Worm (Caenorhabditis elegans) whole organism, L1 larva: ENCODE data around the gene C27F2.4.

Experiments used
- alr-1 ChIP-seq: fragments of 200-800 bp; sonication (Bioruptor generic); optimal IDR thresholded peaks from 2 replicates; lab custom pipeline; 2018; ENCODE audit warnings: borderline replicate concordance, mild to moderate bottlenecking, missing genetic modification characterization, missing compliant biosample characterization
- ama-1 ChIP-seq: fragments of 150-350 bp; optimal IDR thresholded peaks from 2 replicates; lab custom pipeline; 2014
- elt-2 ChIP-seq: sonication (generic microtip); optimal IDR thresholded peaks from 2 replicates; lab custom pipeline; 2016; ENCODE audit warnings: missing genetic modification characterization, mild to moderate bottlenecking, inconsistent platforms, missing compliant biosample characterization, missing genetic modification reagents
- mdl-1 ChIP-seq, 2 experiments: fragments of 150-350 bp; optimal IDR thresholded peaks; 2 replicates each; lab custom pipeline; 2014 to 2017; ENCODE audit warnings: missing biosample characterization in 2 of 2, missing genetic modification characterization in 2 of 2, inconsistent platforms in 1 of 2
- nhr-76 ChIP-seq: sonication (generic microtip); optimal IDR thresholded peaks from 2 replicates; lab custom pipeline; 2017; ENCODE audit warnings: missing biosample characterization, missing genetic modification characterization
- nhr-90 ChIP-seq: sonication (generic microtip); optimal IDR thresholded peaks from 2 replicates; lab custom pipeline; 2016; ENCODE audit warnings: mild to moderate bottlenecking, missing genetic modification characterization, missing compliant biosample characterization; ENCODE audit not compliant: poor library complexity
- skn-1 ChIP-seq: fragments of 150-350 bp; optimal IDR thresholded peaks from 2 replicates; lab custom pipeline; 2014; ENCODE audit warnings: missing biosample characterization, missing genetic modification characterization
- zag-1 ChIP-seq: fragments of 150-350 bp; optimal IDR thresholded peaks from 2 replicates; lab custom pipeline; 2014; ENCODE audit warnings: missing biosample characterization, missing genetic modification characterization

DNA sequence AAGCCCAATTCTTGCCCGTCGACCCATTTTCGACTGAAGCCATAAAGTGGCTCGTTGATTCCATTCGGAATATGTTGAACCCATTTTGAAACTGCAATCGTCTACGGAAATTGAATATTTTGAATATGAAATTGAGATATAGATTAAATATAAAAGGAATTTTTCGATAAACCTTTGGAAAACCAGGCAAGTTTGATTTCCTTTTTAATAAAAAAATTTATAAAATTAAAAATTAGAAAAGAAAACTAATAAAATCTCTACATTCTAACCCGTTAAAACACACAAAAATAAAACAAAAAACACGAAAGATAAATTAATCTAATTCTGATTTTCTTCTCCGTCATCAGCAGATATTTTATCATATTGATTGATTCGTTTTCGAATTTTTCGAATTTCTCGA is 46.8 kb upstream of the C27F2.4 start, which contains the start of gene R144.12:
- TF ChIP-seq skn-1 (no peak), zag-1 (tag; lab: Kevin White, UChicago) (no peak), mdl-1 (tag; optimal IDR thresholded peaks at IDR 0.05; lab: Kevin White, UChicago) (no peak), nhr-76 (tag; lab: Kevin White, UChicago) (no peak), ama-1 (lab: Kevin White, UChicago) (no peak), elt-2 (tag; lab: Kevin White, UChicago) (no peak), nhr-90 (tag; lab: Kevin White, UChicago) (no peak), alr-1 (no peak)
